Worm (Caenorhabditis elegans) whole organism, L3 larva: ENCODE data around the gene T04H1.12.

ENCODE experiments used
- eor-1 ChIP-seq, 2 experiments: fragments of 150-350 bp; optimal IDR thresholded peaks; 2 replicates each; lab custom pipeline; 2014 to 2018; ENCODE audit warnings: missing biosample characterization in 2 of 2, missing genetic modification characterization in 2 of 2
- fkh-10 ChIP-seq: sonication (generic microtip); optimal IDR thresholded peaks from 2 replicates; lab custom pipeline; 2017; ENCODE audit warnings: missing biosample characterization, missing genetic modification reagents, missing genetic modification characterization
- lin-39 ChIP-seq: fragments of 150-350 bp; optimal IDR thresholded peaks from 2 replicates; lab custom pipeline; 2018; ENCODE audit warnings: missing biosample characterization, missing genetic modification reagents, missing genetic modification characterization
- nhr-11 ChIP-seq: fragments of 150-350 bp; optimal IDR thresholded peaks from 2 replicates; lab custom pipeline; 2014; ENCODE audit warnings: missing biosample characterization, missing genetic modification characterization
- nhr-25 ChIP-seq: sonication (generic microtip); optimal IDR thresholded peaks from 2 replicates; lab custom pipeline; 2017; ENCODE audit warnings: missing biosample characterization, missing genetic modification characterization
- nhr-76 ChIP-seq: fragments of 150-350 bp; sonication (generic microtip); optimal IDR thresholded peaks from 5 replicates; lab custom pipeline; 2014; ENCODE audit warnings: missing biosample characterization, missing genetic modification characterization
- pqm-1 ChIP-seq: fragments of 150-350 bp; optimal IDR thresholded peaks from 2 replicates; lab custom pipeline; 2017; ENCODE audit warnings: missing biosample characterization, missing genetic modification characterization, inconsistent platforms
- tbx-2 ChIP-seq: sonication (generic microtip); optimal IDR thresholded peaks from 2 replicates; lab custom pipeline; 2016; ENCODE audit warnings: mild to moderate bottlenecking, missing genetic modification characterization, missing compliant biosample characterization

ce11 chrV:12295015-12295414 is 39.6 kb downstream of the T04H1.12 start:
- TF ChIP-seq nhr-11 (tag; lab: Kevin White, UChicago) (no peak), nhr-76 (tag; lab: Kevin White, UChicago) (no peak), pqm-1 (tag; lab: Kevin White, UChicago) (no peak), fkh-10 (GFP tag; lab: Kevin White, UChicago) (no peak), lin-39 (tag; lab: Kevin White, UChicago) (no peak), tbx-2 (tag; lab: Kevin White, UChicago) (no peak), nhr-25 (tag; lab: Kevin White, UChicago) (no peak), eor-1 (tag; optimal IDR thresholded peaks at IDR 0.05; lab: Kevin White, UChicago) (no peak)
